Worm (Caenorhabditis elegans): Measurements from ENCODE around the gene C34F6.10.

C34F6.10 gene

ce11 chrX:11185498-11185897 lies 54.9 kb downstream of the C34F6.10 start, which contains the start of gene gnrr-7:
gnrr-7 (plus strand) TSS chrX:11185798.
- TF ChIP-seq unc-62 (GFP tag; optimal IDR thresholded peaks at IDR 0.05), result no peak

All from whole organism, dauer.